Worm (Caenorhabditis elegans) whole organism, young adult: ENCODE results near the gene pssy-1.

Experiments
- B0336.3 ChIP-seq: fragments of 200-800 bp; sonication (Bioruptor generic); IDR thresholded peaks from 2 replicates; pipeline ENCODE4 v1.3.6; 2022; ENCODE audit warnings: missing genetic modification characterization, missing compliant biosample characterization
- C06A6.2 ChIP-seq: fragments of 200-800 bp; sonication (Bioruptor generic); conservative IDR thresholded peaks from 2 replicates; pipeline ENCODE4 v1.3.6; 2022; ENCODE audit warnings: missing genetic modification characterization, missing compliant biosample characterization
- F33H1.4 ChIP-seq: fragments of 200-800 bp; sonication (Bioruptor generic); IDR thresholded peaks from 2 replicates; pipeline ENCODE4 v1.3.6; 2022; ENCODE audit warnings: missing genetic modification reagents, missing genetic modification characterization, missing compliant biosample characterization
- F39B2.1 ChIP-seq: fragments of 200-800 bp; sonication (Bioruptor generic); IDR thresholded peaks from 2 replicates; pipeline ENCODE4 v1.3.6; 2022; ENCODE audit warnings: missing genetic modification reagents, missing genetic modification characterization, missing compliant biosample characterization
- Y53G8AR.9 ChIP-seq: fragments of 200-800 bp; sonication (Bioruptor generic); conservative IDR thresholded peaks from 2 replicates; pipeline ENCODE4 v1.3.6; 2022; ENCODE audit warnings: missing genetic modification reagents, missing genetic modification characterization, missing compliant biosample characterization
- Y67H2A.10 ChIP-seq: fragments of 200-800 bp; sonication (Bioruptor generic); conservative IDR thresholded peaks from 2 replicates; pipeline ENCODE4 v1.3.6; 2022; ENCODE audit warnings: missing genetic modification reagents, missing genetic modification characterization, missing compliant biosample characterization
- Y79H2A.3 ChIP-seq: fragments of 200-800 bp; sonication (Bioruptor generic); conservative IDR thresholded peaks from 2 replicates; pipeline ENCODE4 v1.3.6; 2022; ENCODE audit warnings: missing genetic modification reagents, missing genetic modification characterization, missing compliant biosample characterization
- attf-6 ChIP-seq: fragments of 200-800 bp; sonication (Bioruptor generic); IDR thresholded peaks from 2 replicates; pipeline ENCODE4 v1.3.6; 2022; ENCODE audit warnings: missing genetic modification reagents, missing genetic modification characterization, missing compliant biosample characterization
- ccch-3 ChIP-seq: fragments of 200-800 bp; sonication (Bioruptor generic); optimal IDR thresholded peaks from 2 replicates; lab custom pipeline; 2018; ENCODE audit warnings: mild to moderate bottlenecking, missing genetic modification characterization, missing compliant biosample characterization
- cebp-1 ChIP-seq, 2 experiments: fragments of 200-800 bp in 1 of 2; sonication (Bioruptor generic) in 1 of 2; sonication (generic microtip) in 1 of 2; IDR thresholded peaks in 1 of 2; optimal IDR thresholded peaks in 1 of 2; 2 replicates each; pipeline versions ENCODE4 v1.3.6 to Lab custom; 2017 to 2022; ENCODE audit warnings: missing compliant biosample characterization in 2 of 2, missing genetic modification characterization in 2 of 2, mild to moderate bottlenecking in 1 of 2, missing genetic modification reagents in 1 of 2, moderate library complexity in 1 of 2
- ceh-79 ChIP-seq: sonication (generic microtip); optimal IDR thresholded peaks from 2 replicates; lab custom pipeline; 2017; ENCODE audit warnings: mild to moderate bottlenecking, missing genetic modification characterization, missing compliant biosample characterization
- ceh-91 ChIP-seq: fragments of 200-800 bp; sonication (Bioruptor generic); IDR thresholded peaks from 2 replicates; pipeline ENCODE4 v1.3.6; 2022; ENCODE audit warnings: missing genetic modification reagents, missing genetic modification characterization, missing compliant biosample characterization
- chd-7 ChIP-seq: sonication (generic microtip); optimal IDR thresholded peaks from 2 replicates; lab custom pipeline; 2016; ENCODE audit warnings: mild to moderate bottlenecking, missing genetic modification characterization, moderate library complexity, missing compliant biosample characterization
- egl-44 ChIP-seq: fragments of 200-800 bp; sonication (Bioruptor generic); IDR thresholded peaks from 2 replicates; pipeline ENCODE4 v1.3.6; 2022; ENCODE audit warnings: missing genetic modification reagents, missing genetic modification characterization, missing compliant biosample characterization
- egrh-3 ChIP-seq: fragments of 200-800 bp; sonication (Bioruptor generic); IDR thresholded peaks from 2 replicates; pipeline ENCODE4 v1.3.6; 2022; ENCODE audit warnings: missing genetic modification reagents, missing genetic modification characterization, missing compliant biosample characterization
- hrde-1 ChIP-seq: sonication (generic microtip); optimal IDR thresholded peaks from 2 replicates; lab custom pipeline; 2016; ENCODE audit warnings: missing genetic modification characterization, mild to moderate bottlenecking, missing compliant biosample characterization, moderate library complexity, missing genotype, missing genetic modification reagents, borderline replicate concordance
- hsf-1 ChIP-seq: fragments of 200-800 bp; sonication (Bioruptor generic); IDR thresholded peaks from 2 replicates; pipeline ENCODE4 v1.3.6; 2022; ENCODE audit warnings: missing genetic modification reagents, missing genetic modification characterization, missing compliant biosample characterization
- let-526 ChIP-seq: fragments of 200-800 bp; sonication (Bioruptor generic); IDR thresholded peaks from 2 replicates; pipeline ENCODE4 v1.3.6; 2022; ENCODE audit warnings: missing genetic modification reagents, missing genetic modification characterization, missing compliant biosample characterization
- lin-40 ChIP-seq: sonication (generic microtip); optimal IDR thresholded peaks from 2 replicates; lab custom pipeline; 2016; ENCODE audit warnings: missing genetic modification characterization, mild to moderate bottlenecking, missing compliant biosample characterization, missing genotype, missing genetic modification reagents
- lsl-1 ChIP-seq: fragments of 200-800 bp; sonication (Bioruptor generic); optimal IDR thresholded peaks from 2 replicates; lab custom pipeline; 2018; ENCODE audit warnings: mild to moderate bottlenecking, missing genetic modification characterization, moderate library complexity, missing compliant biosample characterization
- lsy-27 ChIP-seq: sonication (generic microtip); optimal IDR thresholded peaks from 2 replicates; lab custom pipeline; 2017; ENCODE audit warnings: missing genetic modification characterization, mild to moderate bottlenecking, missing compliant biosample characterization, antibody characterized with exemption, missing genotype, borderline replicate concordance; ENCODE audit not compliant: insufficient read depth
- mcd-1 ChIP-seq: fragments of 200-800 bp; sonication (Bioruptor generic); IDR thresholded peaks from 2 replicates; pipeline ENCODE4 v1.3.6; 2022; ENCODE audit warnings: missing genetic modification reagents, missing genetic modification characterization, missing compliant biosample characterization
- mes-4 ChIP-seq: sonication (generic microtip); optimal IDR thresholded peaks from 2 replicates; lab custom pipeline; 2016; ENCODE audit warnings: missing genotype, missing genetic modification characterization, missing compliant biosample characterization
- nfya-2 ChIP-seq: fragments of 200-800 bp; sonication (Bioruptor generic); IDR thresholded peaks from 2 replicates; pipeline ENCODE4 v1.3.6; 2022; ENCODE audit warnings: missing genetic modification reagents, missing genetic modification characterization, missing compliant biosample characterization
- nhr-120 ChIP-seq: fragments of 200-800 bp; sonication (Bioruptor generic); IDR thresholded peaks from 2 replicates; pipeline ENCODE4 v1.3.6; 2022; ENCODE audit warnings: missing genetic modification characterization, missing compliant biosample characterization
- nhr-179 ChIP-seq: sonication (generic microtip); optimal IDR thresholded peaks from 2 replicates; lab custom pipeline; 2016; ENCODE audit warnings: mild to moderate bottlenecking, missing genetic modification characterization, missing compliant biosample characterization
- nhr-80 ChIP-seq: sonication (generic microtip); optimal IDR thresholded peaks from 2 replicates; lab custom pipeline; 2016; ENCODE audit warnings: missing genetic modification characterization, missing compliant biosample characterization
- nhr-90 ChIP-seq: sonication (generic microtip); optimal IDR thresholded peaks from 2 replicates; lab custom pipeline; 2016; ENCODE audit warnings: missing genotype, mild to moderate bottlenecking, missing genetic modification characterization, missing compliant biosample characterization
- pbrm-1 ChIP-seq: fragments of 200-800 bp; sonication (Bioruptor generic); IDR thresholded peaks from 2 replicates; pipeline ENCODE4 v1.3.6; 2022; ENCODE audit warnings: missing genetic modification reagents, missing genetic modification characterization, missing compliant biosample characterization
- rec-8 ChIP-seq, 2 experiments: sonication (generic microtip); optimal IDR thresholded peaks; 2 replicates each; lab custom pipeline; 2016; ENCODE audit warnings: mild to moderate bottlenecking in 2 of 2, missing genetic modification characterization in 2 of 2, missing genetic modification reagents in 2 of 2, missing genotype in 2 of 2, missing biosample characterization in 1 of 2, missing compliant biosample characterization in 1 of 2, moderate library complexity in 1 of 2
- sea-2 ChIP-seq: fragments of 200-800 bp; sonication (Bioruptor generic); IDR thresholded peaks from 2 replicates; pipeline ENCODE4 v1.3.6; 2022; ENCODE audit warnings: missing genetic modification characterization, missing compliant biosample characterization
- snpc-1.1 ChIP-seq: sonication (generic microtip); optimal IDR thresholded peaks from 2 replicates; lab custom pipeline; 2017; ENCODE audit warnings: missing genetic modification characterization, mild to moderate bottlenecking, missing compliant biosample characterization, antibody characterized with exemption, moderate library complexity, missing genotype, missing genetic modification reagents; ENCODE audit not compliant: insufficient read depth
- snpc-1.3 ChIP-seq: sonication (generic microtip); optimal IDR thresholded peaks from 2 replicates; lab custom pipeline; 2017; ENCODE audit warnings: missing genetic modification characterization, mild to moderate bottlenecking, missing compliant biosample characterization, antibody characterized with exemption, moderate library complexity, missing genotype, missing genetic modification reagents; ENCODE audit not compliant: insufficient read depth
- snpc-3.4 ChIP-seq: sonication (generic microtip); optimal IDR thresholded peaks from 2 replicates; lab custom pipeline; 2017; ENCODE audit warnings: missing genetic modification characterization, mild to moderate bottlenecking, missing compliant biosample characterization, antibody characterized with exemption, moderate library complexity, missing genotype, missing genetic modification reagents
- snpc-4 ChIP-seq, 5 experiments: fragments of 150-350 bp in 1 of 5; sonication (generic microtip) in 4 of 5; optimal IDR thresholded peaks; 2 replicates each; lab custom pipeline; 2014 to 2018; ENCODE audit warnings: missing genetic modification characterization in 5 of 5, missing biosample characterization in 3 of 5, antibody characterized with exemption in 2 of 5, mild to moderate bottlenecking in 2 of 5, missing compliant biosample characterization in 2 of 5, missing genotype in 2 of 5, moderate library complexity in 2 of 5, missing genetic modification reagents in 1 of 5
- tbp1 ChIP-seq: fragments of 200-800 bp; sonication (Bioruptor generic); optimal IDR thresholded peaks from 2 replicates; lab custom pipeline; 2018; ENCODE audit warnings: mild to moderate bottlenecking, missing genetic modification characterization, missing compliant biosample characterization
- tbx-9 ChIP-seq: sonication (generic microtip); optimal IDR thresholded peaks from 2 replicates; lab custom pipeline; 2016; ENCODE audit warnings: borderline replicate concordance, missing genetic modification characterization, inconsistent platforms, missing compliant biosample characterization
- ztf-18 ChIP-seq: sonication (generic microtip); optimal IDR thresholded peaks from 2 replicates; lab custom pipeline; 2016; ENCODE audit warnings: missing genotype, mild to moderate bottlenecking, missing genetic modification characterization, missing compliant biosample characterization
- ztf-28 ChIP-seq: fragments of 200-800 bp; sonication (Bioruptor generic); IDR thresholded peaks from 2 replicates; pipeline ENCODE4 v1.3.6; 2022; ENCODE audit warnings: missing genetic modification reagents, missing genetic modification characterization, missing compliant biosample characterization

The pssy-1 gene

DNA sequence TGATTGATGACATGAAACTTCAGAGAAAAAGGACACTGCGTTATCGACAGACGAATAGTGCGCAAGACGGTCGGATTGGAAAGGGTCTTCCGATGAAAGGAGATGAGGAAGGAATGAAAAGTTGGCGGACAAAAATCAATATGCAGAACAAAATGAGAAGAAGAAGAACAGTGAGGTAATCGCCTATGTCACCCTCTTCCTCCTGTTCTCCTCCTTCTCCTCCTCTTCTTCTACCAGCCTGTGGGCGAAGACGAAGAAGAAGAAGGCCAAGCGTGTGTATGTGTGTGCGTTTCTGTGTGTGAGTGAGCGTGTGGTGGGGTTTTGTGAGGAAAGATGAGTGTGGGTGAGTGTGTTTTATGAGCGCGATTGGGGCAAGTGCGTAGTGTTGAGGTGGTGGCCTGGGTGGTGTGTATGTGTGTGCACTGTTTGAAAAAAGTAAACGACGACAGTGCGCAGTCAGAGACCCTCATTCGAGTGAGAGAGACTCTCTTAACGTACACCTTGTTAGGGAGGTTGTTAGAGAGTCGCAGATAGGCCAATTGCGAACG, 33.1 kb upstream of the pssy-1 start, which contains the start of gene tsp-21 (continued):
- TF ChIP-seq Y53G8AR.9 (GFP tag; lab: Robert Waterston, UW) (no peak), ztf-18 (tag; lab: Kevin White, UChicago) (no peak), ccch-3 (no peak), C06A6.2 (GFP tag; lab: Robert Waterston, UW) (0 out of 2 replicates have a peak, but pooled peaks have one; percentile 33), ztf-28 (GFP tag; lab: Robert Waterston, UW) (no peak), snpc-4 (GFP tag; optimal IDR thresholded peaks at IDR 0.05; lab: Kevin White, UChicago) (no peak), snpc-4 (tag; optimal IDR thresholded peaks at IDR 0.05; lab: Kevin White, UChicago) (peak in 3 of 4 experiments; percentile 8 to 47 (median 40)), egl-44 (GFP tag; lab: Robert Waterston, UW) (no peak), lsy-27 (tag; lab: Kevin White, UChicago) (no peak), sea-2 (no peak), ceh-91 (GFP tag; lab: Robert Waterston, UW) (no peak), ceh-79 (tag; lab: Kevin White, UChicago) (no peak), egrh-3 (GFP tag; lab: Robert Waterston, UW) (peak; percentile 74), mes-4 (tag; lab: Kevin White, UChicago) (no peak), F39B2.1 (GFP tag; lab: Robert Waterston, UW) (no peak), nhr-179 (tag; lab: Kevin White, UChicago) (no peak), cebp-1 (GFP tag; IDR thresholded peaks at IDR 0.05; lab: Robert Waterston, UW) (peak; percentile 39; the same call in 1 of the 2 replicates), cebp-1 (tag; optimal IDR thresholded peaks at IDR 0.05; lab: Kevin White, UChicago) (peak; percentile 81), let-526 (0 out of 2 replicates have a peak, but pooled peaks have one; percentile 10), hrde-1 (tag; lab: Kevin White, UChicago) (no peak), chd-7 (tag; lab: Kevin White, UChicago) (no peak), mcd-1 (GFP tag; lab: Robert Waterston, UW) (peak; percentile 53; the same call in 1 of the 2 replicates), tbx-9 (tag; lab: Kevin White, UChicago) (no peak), lsl-1 (GFP tag; lab: Kevin White, UChicago) (no peak), B0336.3 (GFP tag; lab: Robert Waterston, UW) (peak; percentile 71; the same call in 1 of the 2 replicates), pbrm-1 (GFP tag; lab: Robert Waterston, UW) (0 out of 2 replicates have a peak, but pooled peaks have one; percentile 16), rec-8 (tag; optimal IDR thresholded peaks at IDR 0.05; lab: Kevin White, UChicago) (no peak), F33H1.4 (GFP tag; lab: Robert Waterston, UW) (no peak), snpc-3.4 (tag; lab: Kevin White, UChicago) (no peak), snpc-1.1 (tag; lab: Kevin White, UChicago) (no peak), nhr-80 (tag; lab: Kevin White, UChicago) (peak; percentile 90), Y79H2A.3 (GFP tag; lab: Robert Waterston, UW) (no peak), tbp1 (GFP tag; lab: Kevin White, UChicago) (peak; percentile 35), nhr-90 (tag; lab: Kevin White, UChicago) (peak; percentile 45), snpc-1.3 (tag; lab: Kevin White, UChicago) (no peak), hsf-1 (no peak), nfya-2 (no peak), Y67H2A.10 (no peak), nhr-120 (GFP tag; lab: Robert Waterston, UW) (no peak), attf-6 (GFP tag; lab: Robert Waterston, UW) (no peak), lin-40 (tag; lab: Kevin White, UChicago) (peak; percentile 69)
